Fruit fly (Drosophila melanogaster) Kc167 (cell line): ENCODE data around the gene CG7156.

Experiments used
- Myc ChIP-seq: fragments of >200 bp; optimal IDR thresholded peaks from 2 replicates; lab custom pipeline; 2017; ENCODE audit warnings: missing external identifiers
- Sin3A ChIP-seq: fragments of >200 bp; optimal IDR thresholded peaks from 2 replicates; lab custom pipeline; 2018; ENCODE audit warnings: missing external identifiers
- h ChIP-seq: fragments of >200 bp; optimal IDR thresholded peaks from 3 replicates; lab custom pipeline; 2018; ENCODE audit warnings: missing external identifiers
- insv ChIP-seq: fragments of >200 bp; optimal IDR thresholded peaks from 3 replicates; lab custom pipeline; 2018; ENCODE audit warnings: missing external identifiers
- psq ChIP-seq: fragments of >200 bp; optimal IDR thresholded peaks from 2 replicates; lab custom pipeline; 2017; ENCODE audit warnings: missing external identifiers
- ttk ChIP-seq: sonication (Bioruptor generic); optimal IDR thresholded peaks from 2 replicates; lab custom pipeline; 2017; ENCODE audit warnings: missing external identifiers

The CG7156 gene

dm6 chr3R:18195295-18195694 lies 46.7 kb downstream of the CG7156 start:
- no peak for TF ChIP-seq psq (lab: Kevin White, UChicago)
- no peak for TF ChIP-seq Sin3A (lab: Kevin White, UChicago)
- TF ChIP-seq insv (lab: Kevin White, UChicago), result no peak
- TF ChIP-seq Myc (lab: Kevin White, UChicago), result no peak
- no peak for TF ChIP-seq ttk
- TF ChIP-seq h (lab: Kevin White, UChicago), result no peak

- no peak for TF ChIP-seq insv (lab: Kevin White, UChicago)
- no peak for TF ChIP-seq ttk
- TF ChIP-seq h (lab: Kevin White, UChicago), result no peak
- TF ChIP-seq psq (lab: Kevin White, UChicago), result no peak
- no peak for TF ChIP-seq Myc (lab: Kevin White, UChicago)
- no peak for TF ChIP-seq Sin3A (lab: Kevin White, UChicago)
Observed at dm6 chr3R:18191867-18192266, 50.1 kb downstream of the CG7156 start, which contains the start of gene CG14313. CG14313 (minus strand) TSS chr3R:18191967.
